Worm (Caenorhabditis elegans): ENCODE results near the gene lron-12.

lron-12 gene

ce11 chrIII:12131751-12132150, 13.5 kb upstream of the lron-12 start:
- TF ChIP-seq nhr-11 (tag; optimal IDR thresholded peaks at IDR 0.05): no peak
- TF ChIP-seq snpc-4 (tag; optimal IDR thresholded peaks at IDR 0.05): no peak
- TF ChIP-seq lin-39 (tag; optimal IDR thresholded peaks at IDR 0.05): no peak
- TF ChIP-seq lsy-2 (tag; optimal IDR thresholded peaks at IDR 0.05): no peak
- TF ChIP-seq unc-39 (tag; optimal IDR thresholded peaks at IDR 0.05): no peak
- no peak for TF ChIP-seq nhr-21 (tag; optimal IDR thresholded peaks at IDR 0.05)
- no peak for TF ChIP-seq fos-1 (tag; optimal IDR thresholded peaks at IDR 0.05)
- TF ChIP-seq nhr-237 (tag; optimal IDR thresholded peaks at IDR 0.05): no peak
- no peak for TF ChIP-seq nhr-12 (tag; optimal IDR thresholded peaks at IDR 0.05)
- TF ChIP-seq peb-1 (tag; optimal IDR thresholded peaks at IDR 0.05): no peak
- no peak for TF ChIP-seq elt-1 (tag; optimal IDR thresholded peaks at IDR 0.05)
- no peak for TF ChIP-seq mbf-1 (tag; optimal IDR thresholded peaks at IDR 0.05)
- TF ChIP-seq C34F6.9 (tag; optimal IDR thresholded peaks at IDR 0.05): no peak
- TF ChIP-seq aly-2 (tag; optimal IDR thresholded peaks at IDR 0.05): no peak
- TF ChIP-seq Y55F3AM.14 (GFP tag; optimal IDR thresholded peaks at IDR 0.05): no peak
- no peak for TF ChIP-seq sem-4 (tag; optimal IDR thresholded peaks at IDR 0.05)
- TF ChIP-seq dmd-4 (tag; optimal IDR thresholded peaks at IDR 0.05): no peak
- TF ChIP-seq nhr-25 (tag; optimal IDR thresholded peaks at IDR 0.05): no peak

DNA sequence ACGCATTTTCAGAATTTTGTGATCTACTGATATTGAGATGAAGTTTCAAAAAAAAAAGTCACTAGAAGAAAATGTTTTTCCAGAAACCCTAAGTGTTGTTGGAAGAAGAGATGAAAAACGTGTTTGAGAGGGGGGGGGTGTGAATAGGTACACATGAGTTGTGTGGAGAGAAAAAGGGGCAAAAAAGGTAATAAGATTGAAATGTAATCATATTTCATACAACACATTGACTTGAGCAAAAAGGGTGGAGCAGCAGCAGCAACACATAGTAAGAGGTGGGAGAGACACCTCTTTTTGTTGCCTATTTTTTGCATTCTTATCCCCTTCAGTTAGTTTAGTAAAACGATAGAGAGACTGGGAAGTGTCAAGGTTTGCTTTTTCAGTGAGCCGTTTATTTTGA, 12.5 kb upstream of the lron-12 start:
- TF ChIP-seq ztf-4 (tag; optimal IDR thresholded peaks at IDR 0.05) (no peak), nhr-77 (tag; optimal IDR thresholded peaks at IDR 0.05) (no peak), Y55F3AM.14 (GFP tag; optimal IDR thresholded peaks at IDR 0.05) (no peak), dmd-4 (tag; optimal IDR thresholded peaks at IDR 0.05) (no peak), skn-1 (tag; optimal IDR thresholded peaks at IDR 0.05) (no peak), elt-3 (tag; optimal IDR thresholded peaks at IDR 0.05) (no peak), gmeb-1 (tag; optimal IDR thresholded peaks at IDR 0.05) (no peak), nhr-23 (tag; optimal IDR thresholded peaks at IDR 0.05) (no peak), lsy-2 (tag; optimal IDR thresholded peaks at IDR 0.05) (no peak), crh-2 (tag; optimal IDR thresholded peaks at IDR 0.05) (no peak), fos-1 (tag; optimal IDR thresholded peaks at IDR 0.05) (no peak), nhr-129 (tag; optimal IDR thresholded peaks at IDR 0.05) (no peak)

DNA sequence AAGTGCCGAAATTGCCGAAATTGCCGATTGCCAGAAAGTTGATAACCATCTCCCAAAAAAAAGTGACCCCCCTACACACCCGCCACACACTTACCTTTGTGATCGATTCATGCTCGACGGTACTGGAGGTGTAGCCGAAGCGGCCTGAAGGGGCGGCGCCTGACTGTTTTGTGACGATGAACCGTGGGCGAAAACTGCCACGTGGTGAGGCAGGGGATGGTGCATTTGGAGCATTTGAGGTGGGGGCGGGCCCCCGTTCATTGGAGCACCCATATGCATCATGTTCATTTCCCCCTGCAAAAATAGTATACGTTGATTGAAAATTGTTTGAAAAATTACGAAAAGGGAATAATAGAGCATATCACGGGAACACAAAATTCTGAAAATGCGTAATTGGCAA, 11.8 kb upstream of the lron-12 start, which contains the start of gene Y75B8A.6:
Gene Y75B8A.6, minus strand, starts transcription at position 292 of the 400 bp plus-strand sequence.
- no peak for TF ChIP-seq nhr-11 (tag; optimal IDR thresholded peaks at IDR 0.05)
- no peak for TF ChIP-seq aly-2 (tag; optimal IDR thresholded peaks at IDR 0.05)
- TF ChIP-seq sem-4 (tag; optimal IDR thresholded peaks at IDR 0.05): no peak

ce11 chrIII:12124392-12124791, 6.1 kb upstream of the lron-12 start:
- TF ChIP-seq zag-1 (tag; optimal IDR thresholded peaks at IDR 0.05) (no peak), unc-55 (GFP tag; optimal IDR thresholded peaks at IDR 0.05) (no peak), nhr-77 (tag; optimal IDR thresholded peaks at IDR 0.05) (no peak), ztf-11 (tag; optimal IDR thresholded peaks at IDR 0.05) (no peak), nhr-6 (tag; optimal IDR thresholded peaks at IDR 0.05) (no peak), Y55F3AM.14 (GFP tag; optimal IDR thresholded peaks at IDR 0.05) (no peak), ceh-82 (tag; optimal IDR thresholded peaks at IDR 0.05) (no peak), crh-2 (tag; optimal IDR thresholded peaks at IDR 0.05) (no peak), fos-1 (tag; optimal IDR thresholded peaks at IDR 0.05) (no peak), ama-1 (optimal IDR thresholded peaks at IDR 0.05) (no peak), mab-5 (tag; optimal IDR thresholded peaks at IDR 0.05) (no peak)

DNA sequence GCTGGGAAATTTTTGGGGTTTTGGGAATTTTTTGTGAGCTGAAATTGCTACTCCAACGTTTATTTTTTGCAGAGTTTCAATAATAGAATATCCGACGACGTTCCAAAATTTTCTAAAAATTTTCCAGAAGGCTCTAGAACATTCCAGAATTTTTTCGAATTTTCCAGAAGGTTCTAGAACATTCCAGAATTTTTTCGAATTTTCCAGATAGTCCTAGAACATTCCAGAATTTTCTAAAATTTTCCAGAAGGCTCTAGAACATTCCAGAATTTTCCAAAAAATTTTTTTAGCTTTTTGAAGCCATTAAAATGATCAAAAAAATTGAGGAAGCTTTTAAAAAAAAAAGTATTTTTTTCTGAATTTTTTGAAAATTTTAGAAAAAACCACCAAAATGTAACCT, 5.1 kb upstream of the lron-12 start:
- TF ChIP-seq lin-11 (tag; optimal IDR thresholded peaks at IDR 0.05) (no peak), mbf-1 (tag; optimal IDR thresholded peaks at IDR 0.05) (no peak), fos-1 (tag; optimal IDR thresholded peaks at IDR 0.05) (no peak), ceh-16 (tag; optimal IDR thresholded peaks at IDR 0.05) (no peak), mdl-1 (tag; optimal IDR thresholded peaks at IDR 0.05) (no peak), dmd-4 (tag; optimal IDR thresholded peaks at IDR 0.05) (no peak), ztf-1 (GFP tag; conservative IDR thresholded peaks at IDR 0.05) (no peak), nhr-10 (tag; optimal IDR thresholded peaks at IDR 0.05) (no peak), nhr-77 (tag; optimal IDR thresholded peaks at IDR 0.05) (no peak), peb-1 (tag; optimal IDR thresholded peaks at IDR 0.05) (no peak)

Data from whole organism, L2 larva.